Worm (Caenorhabditis elegans) whole organism, L4 larva: ENCODE results near the gene fubl-2.
A peak's percentile ranks its signal among the peaks of the same experiment; 100 is the strongest.

Source experiments
- Y105C5A.15 ChIP-seq: fragments of 200-800 bp; sonication (Bioruptor generic); IDR thresholded peaks from 2 replicates; pipeline ENCODE4 v1.3.6; 2022; ENCODE audit warnings: missing genetic modification characterization, missing compliant biosample characterization
- Y48G9A.11 ChIP-seq: fragments of 200-800 bp; sonication (Bioruptor generic); IDR thresholded peaks from 2 replicates; pipeline ENCODE4 v1.3.6; 2022; ENCODE audit warnings: missing genetic modification reagents, missing genetic modification characterization, missing compliant biosample characterization
- ZK337.2 ChIP-seq: fragments of 200-800 bp; sonication (Bioruptor generic); IDR thresholded peaks from 2 replicates; pipeline ENCODE4 v1.3.6; 2022; ENCODE audit warnings: missing genetic modification reagents, missing genetic modification characterization, missing compliant biosample characterization
- ceh-82 ChIP-seq: sonication (generic microtip); optimal IDR thresholded peaks from 2 replicates; lab custom pipeline; 2017; ENCODE audit warnings: missing biosample characterization, missing genetic modification characterization
- cey-2 ChIP-seq: sonication (generic microtip); optimal IDR thresholded peaks from 3 replicates; lab custom pipeline; 2017; ENCODE audit warnings: missing genetic modification characterization, mild to moderate bottlenecking, missing compliant biosample characterization, antibody characterized with exemption, borderline replicate concordance; ENCODE audit not compliant: insufficient read depth
- daf-12 ChIP-seq: fragments of 150-350 bp; optimal IDR thresholded peaks from 2 replicates; lab custom pipeline; 2014; ENCODE audit warnings: missing biosample characterization, missing genetic modification reagents, missing genetic modification characterization
- daf-16 ChIP-seq, 3 experiments: sonication (generic microtip); optimal IDR thresholded peaks; 2 replicates each; lab custom pipeline; 2016 to 2017; ENCODE audit warnings: missing genetic modification characterization in 3 of 3, missing genetic modification reagents in 3 of 3, mild to moderate bottlenecking in 2 of 3, missing compliant biosample characterization in 2 of 3, missing biosample characterization in 1 of 3, moderate library complexity in 1 of 3
- daf-19 ChIP-seq: fragments of 200-800 bp; sonication (Bioruptor generic); conservative IDR thresholded peaks from 2 replicates; pipeline ENCODE4 v1.3.6; 2022; ENCODE audit warnings: missing genetic modification characterization, missing compliant biosample characterization
- daf-8 ChIP-seq: fragments of 200-800 bp; sonication (Bioruptor generic); IDR thresholded peaks from 2 replicates; pipeline ENCODE4 v1.3.6; 2022; ENCODE audit warnings: missing genetic modification characterization, missing compliant biosample characterization
- dmd-6 ChIP-seq: fragments of 200-800 bp; sonication (Bioruptor generic); IDR thresholded peaks from 2 replicates; pipeline ENCODE4 v1.3.6; 2022; ENCODE audit warnings: missing genetic modification reagents, missing genetic modification characterization, missing compliant biosample characterization
- dmd-8 ChIP-seq: fragments of 200-800 bp; sonication (Bioruptor generic); IDR thresholded peaks from 2 replicates; pipeline ENCODE4 v1.3.6; 2022; ENCODE audit warnings: missing genetic modification characterization, missing compliant biosample characterization
- duxl-1 ChIP-seq: sonication (generic microtip); optimal IDR thresholded peaks from 2 replicates; lab custom pipeline; 2016; ENCODE audit warnings: mild to moderate bottlenecking, missing genetic modification characterization, moderate library complexity, missing compliant biosample characterization; ENCODE audit not compliant: poor library complexity
- egl-27 ChIP-seq: sonication (generic microtip); optimal IDR thresholded peaks from 3 replicates; lab custom pipeline; 2017; ENCODE audit warnings: missing biosample characterization, missing genetic modification reagents, missing genetic modification characterization
- fos-1 ChIP-seq: fragments of 150-350 bp; optimal IDR thresholded peaks from 2 replicates; lab custom pipeline; 2014; ENCODE audit warnings: missing biosample characterization, missing genetic modification characterization
- gei-8 ChIP-seq: fragments of 200-800 bp; sonication (Bioruptor generic); optimal IDR thresholded peaks from 2 replicates; lab custom pipeline; 2018; ENCODE audit warnings: mild to moderate bottlenecking, missing genetic modification characterization, missing compliant biosample characterization
- hif-1 ChIP-seq, 2 experiments: sonication (generic microtip); optimal IDR thresholded peaks; 2 replicates each; lab custom pipeline; 2016 to 2017; ENCODE audit warnings: missing compliant biosample characterization in 2 of 2, missing genetic modification characterization in 2 of 2, missing genetic modification reagents in 2 of 2, missing genotype in 2 of 2, mild to moderate bottlenecking in 1 of 2
- hlh-30 ChIP-seq: sonication (generic microtip); optimal IDR thresholded peaks from 2 replicates; lab custom pipeline; 2017; ENCODE audit warnings: antibody characterized with exemption, mild to moderate bottlenecking, missing genetic modification characterization, missing compliant biosample characterization; ENCODE audit not compliant: insufficient read depth
- lin-29 ChIP-seq: fragments of 200-800 bp; sonication (Bioruptor generic); IDR thresholded peaks from 2 replicates; pipeline ENCODE4 v1.3.6; 2022; ENCODE audit warnings: missing genetic modification reagents, missing genetic modification characterization, missing compliant biosample characterization
- lin-38 ChIP-seq: fragments of 200-800 bp; sonication (Bioruptor generic); IDR thresholded peaks from 2 replicates; pipeline ENCODE4 v1.3.6; 2022; ENCODE audit warnings: missing genetic modification reagents, missing genetic modification characterization, missing compliant biosample characterization
- madf-9 ChIP-seq: fragments of 200-800 bp; sonication (Bioruptor generic); conservative IDR thresholded peaks from 2 replicates; pipeline ENCODE4 v1.3.6; 2022; ENCODE audit warnings: missing genetic modification reagents, missing genetic modification characterization, missing compliant biosample characterization
- mdl-1 ChIP-seq, 2 experiments: fragments of 150-350 bp in 1 of 2; sonication (generic microtip) in 1 of 2; optimal IDR thresholded peaks; 2 replicates each; lab custom pipeline; 2014 to 2017; ENCODE audit warnings: missing biosample characterization in 2 of 2, missing genetic modification characterization in 2 of 2
- mxl-3 ChIP-seq: fragments of 200-800 bp; sonication (Bioruptor generic); optimal IDR thresholded peaks from 2 replicates; lab custom pipeline; 2018; ENCODE audit warnings: mild to moderate bottlenecking, missing genetic modification characterization, missing compliant biosample characterization
- nhr-11 ChIP-seq: fragments of 150-350 bp; optimal IDR thresholded peaks from 2 replicates; lab custom pipeline; 2014; ENCODE audit warnings: missing biosample characterization, missing genetic modification characterization
- nhr-237 ChIP-seq: sonication (generic microtip); optimal IDR thresholded peaks from 2 replicates; lab custom pipeline; 2017; ENCODE audit warnings: missing biosample characterization, missing genetic modification characterization
- nhr-25 ChIP-seq: sonication (generic microtip); optimal IDR thresholded peaks from 2 replicates; lab custom pipeline; 2017; ENCODE audit warnings: missing genetic modification characterization, mild to moderate bottlenecking, missing compliant biosample characterization, antibody characterized with exemption, moderate library complexity, borderline replicate concordance; ENCODE audit not compliant: insufficient read depth
- nhr-76 ChIP-seq: fragments of 150-350 bp; optimal IDR thresholded peaks from 2 replicates; lab custom pipeline; 2014; ENCODE audit warnings: missing biosample characterization, missing genetic modification characterization
- php-3 ChIP-seq: fragments of 200-800 bp; sonication (Bioruptor generic); IDR thresholded peaks from 2 replicates; pipeline ENCODE4 v1.3.6; 2022; ENCODE audit warnings: missing genetic modification reagents, missing genetic modification characterization, missing compliant biosample characterization
- pqm-1 ChIP-seq: sonication (generic microtip); optimal IDR thresholded peaks from 2 replicates; lab custom pipeline; 2017; ENCODE audit warnings: missing biosample characterization, missing genetic modification characterization
- snpc-4 ChIP-seq: fragments of 150-350 bp; optimal IDR thresholded peaks from 2 replicates; lab custom pipeline; 2014; ENCODE audit warnings: missing biosample characterization, missing genetic modification characterization
- spr-1 ChIP-seq: sonication (generic microtip); optimal IDR thresholded peaks from 2 replicates; lab custom pipeline; 2016; ENCODE audit warnings: mild to moderate bottlenecking, missing genetic modification characterization, missing compliant biosample characterization
- unc-130 ChIP-seq: sonication (generic microtip); optimal IDR thresholded peaks from 2 replicates; lab custom pipeline; 2016; ENCODE audit warnings: missing genetic modification reagents, missing genetic modification characterization, missing compliant biosample characterization
- unc-39 ChIP-seq: sonication (generic microtip); optimal IDR thresholded peaks from 2 replicates; lab custom pipeline; 2017; ENCODE audit warnings: missing biosample characterization, missing genetic modification characterization
- unc-62 ChIP-seq, 3 experiments: fragments of 150-350 bp in 1 of 3; sonication (generic microtip); optimal IDR thresholded peaks in 2 of 3; peaks in 1 of 3; 1 replicate in 1 of 3; 2 replicates in 2 of 3; lab custom pipeline; 2014 to 2017; ENCODE audit warnings: missing biosample characterization in 3 of 3, missing genetic modification characterization in 3 of 3, missing genetic modification reagents in 3 of 3, missing genotype in 1 of 3
- vab-7 ChIP-seq: fragments of 200-800 bp; sonication (Bioruptor generic); IDR thresholded peaks from 2 replicates; pipeline ENCODE4 v1.3.6; 2022; ENCODE audit warnings: missing genetic modification reagents, missing genetic modification characterization, missing compliant biosample characterization
- ztf-11 ChIP-seq: fragments of 150-350 bp; optimal IDR thresholded peaks from 2 replicates; lab custom pipeline; 2014; ENCODE audit warnings: missing biosample characterization, missing genetic modification characterization
- ztf-7 ChIP-seq: fragments of 150-350 bp; optimal IDR thresholded peaks from 2 replicates; lab custom pipeline; 2014; ENCODE audit warnings: missing biosample characterization, missing genetic modification characterization

The fubl-2 gene

ce11 chrIII:7073801-7074386, 13.6 kb downstream of the fubl-2 start, which contains the start of gene ZK418.5 (continued):
- TF ChIP-seq Y48G9A.11 (GFP tag; lab: Robert Waterston, UW) = no peak
- no peak for TF ChIP-seq daf-19 (GFP tag; lab: Robert Waterston, UW)
- no peak for TF ChIP-seq mdl-1 (tag; optimal IDR thresholded peaks at IDR 0.05; lab: Kevin White, UChicago)
- TF ChIP-seq daf-12 = no peak
- no peak for TF ChIP-seq madf-9 (GFP tag; lab: Robert Waterston, UW)
- no peak for TF ChIP-seq ZK337.2 (GFP tag; lab: Robert Waterston, UW)
- no peak for TF ChIP-seq spr-1
- TF ChIP-seq php-3 (GFP tag; lab: Robert Waterston, UW) = no peak
- TF ChIP-seq lin-38 (GFP tag; lab: Robert Waterston, UW) = peak; percentile 95
- no peak for TF ChIP-seq nhr-237
- no peak for TF ChIP-seq Y105C5A.15 (GFP tag; lab: Robert Waterston, UW)
- no peak for TF ChIP-seq nhr-76 (tag; lab: Kevin White, UChicago)
- no peak for TF ChIP-seq fos-1 (tag; lab: Kevin White, UChicago)
- TF ChIP-seq pqm-1 (tag; lab: Kevin White, UChicago) = no peak
- TF ChIP-seq ceh-82 (tag; lab: Kevin White, UChicago) = no peak
- TF ChIP-seq dmd-8 (GFP tag; lab: Robert Waterston, UW) = no peak
- no peak for TF ChIP-seq egl-27 (tag; lab: Kevin White, UChicago)
- TF ChIP-seq cey-2 (tag; lab: Kevin White, UChicago) = no peak
- TF ChIP-seq ztf-11 (tag; lab: Kevin White, UChicago) = no peak
- no peak for TF ChIP-seq nhr-11
- no peak for TF ChIP-seq daf-8 (GFP tag; lab: Robert Waterston, UW)
- TF ChIP-seq gei-8 = no peak
- TF ChIP-seq nhr-25 (tag; lab: Kevin White, UChicago) = no peak

- TF ChIP-seq ztf-7 (tag; lab: Kevin White, UChicago) (no peak), duxl-1 (tag; lab: Kevin White, UChicago) (no peak), nhr-237 (no peak), unc-130 (GFP tag; lab: Kevin White, UChicago) (no peak), lin-38 (GFP tag; lab: Robert Waterston, UW) (peak; percentile 44; the same call in 1 of the 2 replicates), unc-39 (tag; lab: Kevin White, UChicago) (no peak)
Measured at ce11 chrIII:7072452-7072851, 15.1 kb downstream of the fubl-2 start, which contains the start of gene lin-37. Gene lin-37, minus strand, starts transcription at chrIII:7072552.

- no peak for TF ChIP-seq unc-62 (GFP tag; optimal IDR thresholded peaks at IDR 0.05 in 1 of 2; lab: Kevin White, UChicago)
- no peak for TF ChIP-seq unc-62 (tag; optimal IDR thresholded peaks at IDR 0.05; lab: Kevin White, UChicago)
- no peak for TF ChIP-seq dmd-6 (GFP tag; lab: Robert Waterston, UW)
- no peak for TF ChIP-seq vab-7 (GFP tag; lab: Robert Waterston, UW)
- TF ChIP-seq hlh-30 = no peak
- no peak for TF ChIP-seq hif-1 (tag; optimal IDR thresholded peaks at IDR 0.05; lab: Kevin White, UChicago)
- TF ChIP-seq mxl-3 = no peak
- no peak for TF ChIP-seq lin-29 (GFP tag; lab: Robert Waterston, UW)
- TF ChIP-seq daf-16 (GFP tag; optimal IDR thresholded peaks at IDR 0.05; lab: Kevin White, UChicago) = no peak
- TF ChIP-seq daf-16 (tag; optimal IDR thresholded peaks at IDR 0.05; lab: Kevin White, UChicago) = no peak
- TF ChIP-seq dmd-8 (GFP tag; lab: Robert Waterston, UW) = no peak
- TF ChIP-seq gei-8 = no peak
- TF ChIP-seq snpc-4 (tag; lab: Kevin White, UChicago) = no peak
Measured at ce11 chrIII:7069981-7070380, 17.6 kb downstream of the fubl-2 start, which contains the start of gene tmem-17. Gene tmem-17, plus strand, starts transcription at chrIII:7070281.
